Worm (Caenorhabditis elegans): ENCODE results near the gene F58F12.4.

DNA sequence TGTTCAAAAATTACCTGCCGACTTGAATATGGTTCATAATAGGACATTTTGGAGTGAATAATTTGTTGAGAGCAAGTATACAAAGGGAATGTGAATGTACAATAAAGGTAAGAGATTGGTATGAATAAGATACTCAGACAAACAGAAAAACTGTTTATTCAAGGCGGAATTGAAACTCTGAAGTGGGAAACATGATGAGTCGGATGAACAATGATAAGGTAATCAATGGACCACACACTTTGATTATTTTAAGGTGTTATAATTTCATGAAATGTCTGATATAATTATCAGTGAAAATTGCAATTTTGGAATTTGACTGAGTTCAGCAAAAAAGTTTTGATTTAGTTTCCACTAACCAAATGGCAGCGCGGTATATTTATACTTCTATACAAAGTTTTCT is 47.1 kb upstream of the F58F12.4 start:
- no peak for TF ChIP-seq ceh-16 (tag; optimal IDR thresholded peaks at IDR 0.05)
- no peak for TF ChIP-seq snpc-4 (tag; optimal IDR thresholded peaks at IDR 0.05)
- TF ChIP-seq nhr-11 (tag; optimal IDR thresholded peaks at IDR 0.05), result no peak
- TF ChIP-seq lsy-2 (tag; optimal IDR thresholded peaks at IDR 0.05), result no peak
- no peak for TF ChIP-seq nhr-77 (tag; optimal IDR thresholded peaks at IDR 0.05)
- no peak for TF ChIP-seq ztf-4 (tag; optimal IDR thresholded peaks at IDR 0.05)
- TF ChIP-seq ama-1 (optimal IDR thresholded peaks at IDR 0.05), result no peak
- TF ChIP-seq zag-1 (tag; optimal IDR thresholded peaks at IDR 0.05), result no peak

Data from whole organism, L2 larva.